Worm (Caenorhabditis elegans) whole organism, late embryonic: Measurements from ENCODE around the gene ensh-1.

Experiments used
- C38D4.7 ChIP-seq: fragments of 200-800 bp; sonication (Bioruptor generic); optimal IDR thresholded peaks from 2 replicates; lab custom pipeline; 2018; ENCODE audit warnings: mild to moderate bottlenecking, missing genetic modification characterization, moderate library complexity, missing compliant biosample characterization
- F13H6.1 ChIP-seq: sonication (generic microtip); optimal IDR thresholded peaks from 2 replicates; lab custom pipeline; 2016; ENCODE audit warnings: missing genetic modification characterization, missing compliant biosample characterization
- ceh-22 ChIP-seq: sonication (generic microtip); optimal IDR thresholded peaks from 2 replicates; lab custom pipeline; 2017; ENCODE audit warnings: missing biosample characterization, missing genetic modification characterization
- ceh-45 ChIP-seq: fragments of 200-800 bp; sonication (Bioruptor generic); IDR thresholded peaks from 2 replicates; pipeline ENCODE4 v1.3.6; 2022; ENCODE audit warnings: missing genetic modification reagents, missing genetic modification characterization, missing compliant biosample characterization
- elt-2 ChIP-seq: sonication (generic microtip); optimal IDR thresholded peaks from 2 replicates; lab custom pipeline; 2016; ENCODE audit warnings: missing genetic modification reagents, missing genetic modification characterization, missing compliant biosample characterization
- hlh-30 ChIP-seq: sonication (generic microtip); optimal IDR thresholded peaks from 2 replicates; lab custom pipeline; 2017; ENCODE audit warnings: antibody characterized with exemption, missing genetic modification characterization, missing compliant biosample characterization; ENCODE audit not compliant: insufficient read depth
- nhr-11 ChIP-seq: fragments of 150-350 bp; optimal IDR thresholded peaks from 2 replicates; lab custom pipeline; 2014; ENCODE audit warnings: missing biosample characterization, missing genetic modification characterization
- pha-4 ChIP-seq: fragments of 150-350 bp; optimal IDR thresholded peaks from 2 replicates; lab custom pipeline; 2018; ENCODE audit warnings: missing biosample characterization, missing genetic modification reagents, missing genetic modification characterization
- pqm-1 ChIP-seq: sonication (generic microtip); optimal IDR thresholded peaks from 2 replicates; lab custom pipeline; 2016; ENCODE audit warnings: missing genetic modification characterization, missing compliant biosample characterization
- rnt-1 ChIP-seq: sonication (generic microtip); optimal IDR thresholded peaks from 2 replicates; lab custom pipeline; 2016; ENCODE audit warnings: missing genetic modification characterization, missing compliant biosample characterization
- tbx-2 ChIP-seq: sonication (generic microtip); optimal IDR thresholded peaks from 2 replicates; lab custom pipeline; 2016; ENCODE audit warnings: missing genetic modification characterization, missing compliant biosample characterization
- tbx-7 ChIP-seq: sonication (generic microtip); optimal IDR thresholded peaks from 2 replicates; lab custom pipeline; 2016; ENCODE audit warnings: missing genotype, missing genetic modification characterization, missing compliant biosample characterization

DNA sequence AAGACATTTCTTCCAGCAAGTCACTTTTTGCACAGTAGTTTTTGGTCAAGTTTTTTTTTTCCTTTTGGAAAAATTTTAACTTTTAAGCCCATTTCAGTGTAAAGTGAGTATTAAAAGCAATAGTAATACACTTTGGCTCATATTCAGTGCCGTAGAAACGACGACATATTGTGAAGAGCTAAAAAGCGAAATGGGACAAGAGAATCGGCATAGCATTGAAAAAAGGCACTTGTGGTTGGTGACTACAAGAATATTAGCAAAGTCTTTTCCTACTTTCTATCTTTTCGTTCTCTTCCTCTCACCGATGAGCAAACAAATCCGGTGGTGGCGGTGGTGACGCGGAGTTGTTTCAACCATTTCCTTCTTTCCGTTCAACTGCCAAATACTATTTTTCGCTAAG lies 25.7 kb downstream of the ensh-1 start, which contains the start of gene acs-22:
- TF ChIP-seq tbx-7 (tag; lab: Kevin White, UChicago) = no peak
- no peak for TF ChIP-seq C38D4.7
- no peak for TF ChIP-seq hlh-30 (tag; lab: Kevin White, UChicago)
- no peak for TF ChIP-seq nhr-11 (tag; lab: Kevin White, UChicago)
- TF ChIP-seq ceh-22 (tag; lab: Kevin White, UChicago) = no peak
- no peak for TF ChIP-seq tbx-2
- TF ChIP-seq F13H6.1 = no peak
- TF ChIP-seq elt-2 (tag; lab: Kevin White, UChicago) = no peak
- no peak for TF ChIP-seq ceh-45 (GFP tag; lab: Robert Waterston, UW)
- no peak for TF ChIP-seq rnt-1 (tag; lab: Kevin White, UChicago)
- no peak for TF ChIP-seq pha-4 (tag; lab: Kevin White, UChicago)
- no peak for TF ChIP-seq pqm-1 (tag; lab: Kevin White, UChicago)
